Worm (Caenorhabditis elegans) whole organism, L2 larva: Measurements from ENCODE around the gene fbxa-167.

Source experiments
- C34F6.9 ChIP-seq: fragments of 150-350 bp; optimal IDR thresholded peaks from 2 replicates; lab custom pipeline; 2014; ENCODE audit warnings: missing biosample characterization, missing genetic modification characterization
- F13H6.1 ChIP-seq: sonication (generic microtip); optimal IDR thresholded peaks from 2 replicates; lab custom pipeline; 2016; ENCODE audit warnings: missing genetic modification characterization, missing compliant biosample characterization
- R02D3.7 ChIP-seq: fragments of 150-350 bp; optimal IDR thresholded peaks from 2 replicates; lab custom pipeline; 2014; ENCODE audit warnings: missing biosample characterization, missing genetic modification characterization
- Y55F3AM.14 ChIP-seq: fragments of 200-800 bp; sonication (Bioruptor generic); optimal IDR thresholded peaks from 2 replicates; lab custom pipeline; 2018; ENCODE audit warnings: mild to moderate bottlenecking, missing genetic modification characterization, missing compliant biosample characterization
- blmp-1 ChIP-seq: sonication (generic microtip); optimal IDR thresholded peaks from 2 replicates; lab custom pipeline; 2017; ENCODE audit warnings: missing genetic modification characterization, mild to moderate bottlenecking, missing compliant biosample characterization, antibody characterized with exemption, moderate library complexity; ENCODE audit not compliant: insufficient read depth
- ceh-82 ChIP-seq: fragments of 150-350 bp; optimal IDR thresholded peaks from 2 replicates; lab custom pipeline; 2014; ENCODE audit warnings: missing biosample characterization, missing genetic modification characterization
- crh-2 ChIP-seq: sonication (generic microtip); optimal IDR thresholded peaks from 2 replicates; lab custom pipeline; 2017; ENCODE audit warnings: missing biosample characterization, missing genetic modification characterization
- egl-27 ChIP-seq: sonication (generic microtip); optimal IDR thresholded peaks from 3 replicates; lab custom pipeline; 2017; ENCODE audit warnings: missing biosample characterization, missing genetic modification reagents, missing genetic modification characterization
- elt-1 ChIP-seq: fragments of 150-350 bp; optimal IDR thresholded peaks from 2 replicates; lab custom pipeline; 2014; ENCODE audit warnings: missing biosample characterization, missing genetic modification characterization
- elt-3 ChIP-seq: sonication (generic microtip); optimal IDR thresholded peaks from 2 replicates; lab custom pipeline; 2017; ENCODE audit warnings: missing biosample characterization, missing genetic modification characterization
- fos-1 ChIP-seq: fragments of 150-350 bp; optimal IDR thresholded peaks from 2 replicates; lab custom pipeline; 2014; ENCODE audit warnings: missing biosample characterization, missing genetic modification characterization
- gmeb-1 ChIP-seq: fragments of 150-350 bp; optimal IDR thresholded peaks from 2 replicates; lab custom pipeline; 2014; ENCODE audit warnings: missing biosample characterization, missing genetic modification characterization
- lin-13 ChIP-seq: fragments of 150-350 bp; optimal IDR thresholded peaks from 2 replicates; lab custom pipeline; 2014; ENCODE audit warnings: missing biosample characterization, missing genetic modification reagents, missing genetic modification characterization
- lin-39 ChIP-seq: fragments of 150-350 bp; optimal IDR thresholded peaks from 2 replicates; lab custom pipeline; 2014; ENCODE audit warnings: missing biosample characterization, missing genetic modification reagents, missing genetic modification characterization
- lsy-2 ChIP-seq, 2 experiments: fragments of 150-350 bp in 1 of 2; sonication (generic microtip) in 1 of 2; optimal IDR thresholded peaks; 2 replicates each; lab custom pipeline; 2014 to 2017; ENCODE audit warnings: missing biosample characterization in 2 of 2, missing genetic modification characterization in 2 of 2
- mab-5 ChIP-seq: fragments of 150-350 bp; optimal IDR thresholded peaks from 2 replicates; lab custom pipeline; 2014; ENCODE audit warnings: missing biosample characterization, missing genetic modification characterization
- mdl-1 ChIP-seq, 2 experiments: fragments of 150-350 bp in 1 of 2; sonication (generic microtip) in 1 of 2; optimal IDR thresholded peaks; 2 replicates each; lab custom pipeline; 2017; ENCODE audit warnings: missing biosample characterization in 2 of 2, missing genetic modification characterization in 2 of 2
- nhr-10 ChIP-seq: sonication (generic microtip); optimal IDR thresholded peaks from 2 replicates; lab custom pipeline; 2017; ENCODE audit warnings: missing biosample characterization, missing genetic modification characterization
- nhr-129 ChIP-seq: fragments of 150-350 bp; optimal IDR thresholded peaks from 2 replicates; lab custom pipeline; 2014; ENCODE audit warnings: missing biosample characterization, missing genetic modification characterization
- nhr-21 ChIP-seq: fragments of 150-350 bp; optimal IDR thresholded peaks from 2 replicates; lab custom pipeline; 2014; ENCODE audit warnings: missing biosample characterization, missing genetic modification characterization
- nhr-23 ChIP-seq: fragments of 150-350 bp; optimal IDR thresholded peaks from 2 replicates; lab custom pipeline; 2014; ENCODE audit warnings: missing biosample characterization, missing genetic modification reagents, missing genetic modification characterization
- nhr-237 ChIP-seq: fragments of 150-350 bp; optimal IDR thresholded peaks from 2 replicates; lab custom pipeline; 2014; ENCODE audit warnings: missing biosample characterization, missing genetic modification characterization
- nhr-25 ChIP-seq: fragments of 150-350 bp; sonication (generic microtip); optimal IDR thresholded peaks from 3 replicates; lab custom pipeline; 2014; ENCODE audit warnings: missing biosample characterization, missing genetic modification characterization
- peb-1 ChIP-seq: fragments of 150-350 bp; optimal IDR thresholded peaks from 2 replicates; lab custom pipeline; 2014; ENCODE audit warnings: missing biosample characterization, missing genetic modification characterization
- skn-1 ChIP-seq: sonication (generic microtip); optimal IDR thresholded peaks from 2 replicates; lab custom pipeline; 2017; ENCODE audit warnings: missing biosample characterization, missing genetic modification characterization
- sma-3 ChIP-seq: sonication (generic microtip); optimal IDR thresholded peaks from 2 replicates; lab custom pipeline; 2016; ENCODE audit warnings: missing genetic modification reagents, missing genetic modification characterization, missing compliant biosample characterization
- sma-9 ChIP-seq, 2 experiments: fragments of 150-350 bp in 1 of 2; sonication (generic microtip) in 1 of 2; optimal IDR thresholded peaks; 2 replicates each; lab custom pipeline; 2014 to 2016; ENCODE audit warnings: missing genetic modification characterization in 2 of 2, mild to moderate bottlenecking in 1 of 2, missing biosample characterization in 1 of 2, missing compliant biosample characterization in 1 of 2, missing genetic modification reagents in 1 of 2, moderate library complexity in 1 of 2
- snpc-4 ChIP-seq: fragments of 150-350 bp; optimal IDR thresholded peaks from 2 replicates; lab custom pipeline; 2014; ENCODE audit warnings: missing biosample characterization, missing genetic modification characterization
- unc-39 ChIP-seq: fragments of 150-350 bp; optimal IDR thresholded peaks from 2 replicates; lab custom pipeline; 2014; ENCODE audit warnings: missing biosample characterization, missing genetic modification characterization
- unc-55 ChIP-seq: fragments of 150-350 bp; sonication (generic microtip); optimal IDR thresholded peaks from 3 replicates; lab custom pipeline; 2014; ENCODE audit warnings: missing biosample characterization, missing genetic modification reagents, missing genetic modification characterization
- ztf-11 ChIP-seq: sonication (generic microtip); optimal IDR thresholded peaks from 2 replicates; lab custom pipeline; 2017; ENCODE audit warnings: missing biosample characterization, missing genetic modification characterization
- ztf-4 ChIP-seq: fragments of 150-350 bp; optimal IDR thresholded peaks from 2 replicates; lab custom pipeline; 2014; ENCODE audit warnings: missing biosample characterization, missing genetic modification characterization

Gene fbxa-167

ce11 chrII:13675212-13675611 lies 33.9 kb downstream of the fbxa-167 start:
- TF ChIP-seq gmeb-1: no peak
- TF ChIP-seq nhr-21 (tag; lab: Kevin White, UChicago): peak; percentile 44
- TF ChIP-seq F13H6.1: no peak
- peak; percentile 22 for TF ChIP-seq sma-9 (GFP tag; optimal IDR thresholded peaks at IDR 0.05; lab: Kevin White, UChicago)
- no peak for TF ChIP-seq sma-9 (tag; optimal IDR thresholded peaks at IDR 0.05; lab: Kevin White, UChicago)
- TF ChIP-seq mab-5: peak; percentile 52
- TF ChIP-seq, all 48 proteins: peak for 3

- TF ChIP-seq mdl-1 (tag; optimal IDR thresholded peaks at IDR 0.05; lab: Kevin White, UChicago) (no peak), nhr-25 (tag; lab: Kevin White, UChicago) (no peak), lin-39 (tag; lab: Kevin White, UChicago) (no peak), ztf-11 (no peak), nhr-21 (tag; lab: Kevin White, UChicago) (no peak), sma-9 (GFP tag; optimal IDR thresholded peaks at IDR 0.05; lab: Kevin White, UChicago) (no peak), sma-9 (tag; optimal IDR thresholded peaks at IDR 0.05; lab: Kevin White, UChicago) (no peak), lsy-2 (tag; optimal IDR thresholded peaks at IDR 0.05; lab: Kevin White, UChicago) (no peak), nhr-23 (tag; lab: Kevin White, UChicago) (no peak), gmeb-1 (no peak), nhr-10 (tag; lab: Kevin White, UChicago) (no peak), lin-13 (no peak), unc-39 (tag; lab: Kevin White, UChicago) (no peak)
- TF ChIP-seq, all 48 proteins: peak for 0
Measured at ce11 chrII:13677927-13678326, 36.6 kb downstream of the fbxa-167 start.

- TF ChIP-seq lsy-2 (tag; optimal IDR thresholded peaks at IDR 0.05; lab: Kevin White, UChicago) (peak in 1 of 2 experiments; percentile 12), gmeb-1 (no peak), nhr-25 (tag; lab: Kevin White, UChicago) (peak; percentile 75), sma-3 (peak; percentile 85), fos-1 (tag; lab: Kevin White, UChicago) (peak; percentile 9), sma-9 (GFP tag; optimal IDR thresholded peaks at IDR 0.05; lab: Kevin White, UChicago) (peak; percentile 65), sma-9 (tag; optimal IDR thresholded peaks at IDR 0.05; lab: Kevin White, UChicago) (peak; percentile 44), mdl-1 (tag; optimal IDR thresholded peaks at IDR 0.05; lab: Kevin White, UChicago) (no peak), crh-2 (peak; percentile 23), nhr-21 (tag; lab: Kevin White, UChicago) (peak; percentile 87), Y55F3AM.14 (GFP tag; lab: Kevin White, UChicago) (peak; percentile 47), snpc-4 (tag; lab: Kevin White, UChicago) (no peak), ceh-82 (no peak), nhr-129 (peak; percentile 26), ztf-4 (tag; lab: Kevin White, UChicago) (no peak), nhr-237 (tag; lab: Kevin White, UChicago) (no peak), nhr-10 (tag; lab: Kevin White, UChicago) (no peak), R02D3.7 (tag; lab: Kevin White, UChicago) (no peak), egl-27 (tag; lab: Kevin White, UChicago) (peak; percentile 16), C34F6.9 (tag; lab: Kevin White, UChicago) (no peak), unc-55 (GFP tag; lab: Kevin White, UChicago) (no peak), skn-1 (tag; lab: Kevin White, UChicago) (no peak), blmp-1 (tag; lab: Kevin White, UChicago) (peak; percentile 52)
Measured at ce11 chrII:13678555-13679119, 37.3 kb downstream of the fbxa-167 start.

ce11 chrII:13679775-13680320 lies 38.6 kb downstream of the fbxa-167 start:
- TF ChIP-seq sma-9 (GFP tag; optimal IDR thresholded peaks at IDR 0.05; lab: Kevin White, UChicago): peak; percentile 91
- no peak for TF ChIP-seq sma-9 (tag; optimal IDR thresholded peaks at IDR 0.05; lab: Kevin White, UChicago)
- peak; percentile 95 for TF ChIP-seq blmp-1 (tag; lab: Kevin White, UChicago)
- no peak for TF ChIP-seq nhr-129
- TF ChIP-seq F13H6.1: no peak
- peak; percentile 46 for TF ChIP-seq nhr-25 (tag; lab: Kevin White, UChicago)
- TF ChIP-seq egl-27 (tag; lab: Kevin White, UChicago): peak; percentile 1
- no peak for TF ChIP-seq nhr-10 (tag; lab: Kevin White, UChicago)
- no peak for TF ChIP-seq lin-13
- TF ChIP-seq mdl-1 (tag; optimal IDR thresholded peaks at IDR 0.05; lab: Kevin White, UChicago): peak in 1 of 2 experiments; percentile 18
- peak; percentile 62 for TF ChIP-seq sma-3
- TF ChIP-seq elt-3 (tag; lab: Kevin White, UChicago): no peak
- no peak for TF ChIP-seq elt-1 (tag; lab: Kevin White, UChicago)
- no peak for TF ChIP-seq crh-2
- TF ChIP-seq C34F6.9 (tag; lab: Kevin White, UChicago): no peak
- TF ChIP-seq ztf-11: no peak
- no peak for TF ChIP-seq peb-1 (tag; lab: Kevin White, UChicago)
- TF ChIP-seq lin-39 (tag; lab: Kevin White, UChicago): no peak
- TF ChIP-seq fos-1 (tag; lab: Kevin White, UChicago): peak; percentile 28
- TF ChIP-seq nhr-21 (tag; lab: Kevin White, UChicago): peak; percentile 81
- TF ChIP-seq, all 48 proteins: peak for 8
